Fruit fly (Drosophila melanogaster): Measurements from ENCODE around the gene Jhbp1.

- TF ChIP-seq Eip78C (GFP tag) (no peak), CG6854 (GFP tag; optimal IDR thresholded peaks at IDR 0.05) (no peak), CG6276 (GFP tag; optimal IDR thresholded peaks at IDR 0.05) (no peak), Hr39 (GFP tag; optimal IDR thresholded peaks at IDR 0.05) (no peak), net (GFP tag; optimal IDR thresholded peaks at IDR 0.05) (no peak), topi (GFP tag; optimal IDR thresholded peaks at IDR 0.05) (no peak), Ets96B (tag; optimal IDR thresholded peaks at IDR 0.05) (no peak), cyc (GFP tag; optimal IDR thresholded peaks at IDR 0.05) (no peak), Sox102F (GFP tag; optimal IDR thresholded peaks at IDR 0.05) (no peak), Blimp-1 (GFP tag; optimal IDR thresholded peaks at IDR 0.05) (no peak), eg (GFP tag; IDR thresholded peaks at IDR 0.05) (no peak)
These were observed 4.0 kb downstream of the Jhbp1 start for dm6 chr3R:4969199-4969778.

Data from whole organism, prepupa.